Comparison of ENCODE assay signal across 3 fruit fly cellular contexts in genomic region chr3R:27048561-27049270, dm6.
A peak's percentile ranks its signal among the peaks of the same experiment; 100 is the strongest.
TF ChIP-seq lines count a peak whose summit lies in the region.

TwdlT (plus strand) TSS chr3R:27049220.

- no peak for TF ChIP-seq CTCF in whole organism, embryonic (GFP tag; optimal IDR thresholded peaks at IDR 0.05; lab: Kevin White, UChicago)

TF ChIP-seq in whole organism, embryonic, 481 proteins besides CTCF, POLR2A, EP300 and RAD21:
- TF ChIP-seq Blimp-1 (GFP tag; optimal IDR thresholded peaks at IDR 0.05; lab: Kevin White, UChicago): peak; percentile 62
- peak in 1 of 2 experiments; percentile 16 for TF ChIP-seq Trl (optimal IDR thresholded peaks at IDR 0.05; lab: Kevin White, UChicago)
- no peak for TF ChIP-seq Trl (GFP tag; optimal IDR thresholded peaks at IDR 0.05; lab: Kevin White, UChicago)
- TF ChIP-seq pros (GFP tag; optimal IDR thresholded peaks at IDR 0.05; lab: Kevin White, UChicago): no peak
- peak; percentile 75 for TF ChIP-seq Ets65A (GFP tag; lab: Kevin White, UChicago)
- TF ChIP-seq CG14014 (GFP tag; IDR thresholded peaks at IDR 0.05; lab: Robert Waterston, UW): no peak
- TF ChIP-seq CG3281 (GFP tag; optimal IDR thresholded peaks at IDR 0.05; lab: Kevin White, UChicago): no peak
- TF ChIP-seq Fer2 (tag; optimal IDR thresholded peaks at IDR 0.05; lab: Kevin White, UChicago): no peak
- TF ChIP-seq kni (GFP tag; optimal IDR thresholded peaks at IDR 0.05; lab: Kevin White, UChicago): no peak
- TF ChIP-seq Dip3 (GFP tag; optimal IDR thresholded peaks at IDR 0.05; lab: Kevin White, UChicago): no peak
- TF ChIP-seq CG1792 (GFP tag; optimal IDR thresholded peaks at IDR 0.05; lab: Kevin White, UChicago): no peak
- TF ChIP-seq HHEX (GFP tag; optimal IDR thresholded peaks at IDR 0.05; lab: Kevin White, UChicago): no peak
- no peak for TF ChIP-seq CG31224 (GFP tag; IDR thresholded peaks at IDR 0.05; lab: Robert Waterston, UW)
- TF ChIP-seq CG4424 (GFP tag; optimal IDR thresholded peaks at IDR 0.05; lab: Kevin White, UChicago): no peak
- no peak for TF ChIP-seq toy (GFP tag; IDR thresholded peaks at IDR 0.05; lab: Robert Waterston, UW)

TF ChIP-seq in whole organism, prepupa, 60 proteins besides CTCF, POLR2A, EP300 and RAD21:
- TF ChIP-seq svp (GFP tag; lab: Kevin White, UChicago): peak; percentile 15
- peak; percentile 95 for TF ChIP-seq Blimp-1 (GFP tag; optimal IDR thresholded peaks at IDR 0.05; lab: Kevin White, UChicago)
- TF ChIP-seq Smox (GFP tag; optimal IDR thresholded peaks at IDR 0.05; lab: Kevin White, UChicago): no peak

TF ChIP-seq in whole organism, pupa, 21 proteins besides CTCF, POLR2A, EP300 and RAD21:
- TF ChIP-seq CG14655 (GFP tag; optimal IDR thresholded peaks at IDR 0.05; lab: Kevin White, UChicago) (no peak), CG13204 (GFP tag; optimal IDR thresholded peaks at IDR 0.05; lab: Kevin White, UChicago) (no peak), Pif1B (GFP tag; optimal IDR thresholded peaks at IDR 0.05; lab: Kevin White, UChicago) (no peak), CG17806 (tag; optimal IDR thresholded peaks at IDR 0.05; lab: Kevin White, UChicago) (no peak), Snoo (tag; optimal IDR thresholded peaks at IDR 0.05; lab: Kevin White, UChicago) (peak; percentile 0)
TF ChIP-seq in whole organism, pupa: peak in this region for 1.

Comparison
In these comparisons a context has a peak if more than half of its experiments do, and no peak if none do; other contexts are left out.
1. Of the 7 proteins assayed by ChIP-seq in both whole organism, embryonic and whole organism, prepupa: peak only in whole organism, embryonic: none; only in whole organism, prepupa: none; in both: Blimp-1; in neither: 6.